Fruit fly (Drosophila melanogaster) whole organism, embryonic: ENCODE data around the gene GstD5.

Source experiments
- Blimp-1 ChIP-seq: fragments of 200-800 bp; sonication (Bioruptor generic); optimal IDR thresholded peaks from 3 replicates; lab custom pipeline; 2018; ENCODE audit warnings: missing biosample characterization, missing genetic modification characterization, mild to moderate bottlenecking, moderate library complexity, missing genetic modification reagents
- CG10267 ChIP-seq: fragments of 200-800 bp; sonication (Bioruptor generic); optimal IDR thresholded peaks from 2 replicates; lab custom pipeline; 2018; ENCODE audit warnings: missing biosample characterization, mild to moderate bottlenecking, missing genetic modification characterization, moderate library complexity
- CG10654 ChIP-seq: fragments of 200-800 bp; sonication (Bioruptor generic); optimal IDR thresholded peaks from 2 replicates; lab custom pipeline; 2016; ENCODE audit warnings: missing biosample characterization, missing genetic modification characterization
- CG11398 ChIP-seq: fragments of 200-800 bp; sonication (Bioruptor generic); optimal IDR thresholded peaks from 2 replicates; lab custom pipeline; 2016; ENCODE audit warnings: missing biosample characterization, missing genetic modification characterization
- CG12104 ChIP-seq: fragments of 200-800 bp; sonication (Bioruptor generic); optimal IDR thresholded peaks from 3 replicates; lab custom pipeline; 2016; ENCODE audit warnings: missing biosample characterization, missing genetic modification characterization
- CG12236 ChIP-seq: fragments of 200-800 bp; sonication (Bioruptor generic); optimal IDR thresholded peaks from 2 replicates; lab custom pipeline; 2016; ENCODE audit warnings: missing biosample characterization, missing genetic modification characterization
- CG12299 ChIP-seq: fragments of 200-800 bp; sonication (Bioruptor generic); optimal IDR thresholded peaks from 2 replicates; lab custom pipeline; 2018; ENCODE audit warnings: missing biosample characterization, mild to moderate bottlenecking, missing genetic modification characterization
- CG13424 ChIP-seq: fragments of 200-800 bp; sonication (Bioruptor generic); optimal IDR thresholded peaks from 2 replicates; lab custom pipeline; 2019; ENCODE audit warnings: missing biosample characterization, mild to moderate bottlenecking, missing genetic modification characterization, moderate library complexity
- CG15479 ChIP-seq: fragments of 200-800 bp; sonication (Bioruptor generic); optimal IDR thresholded peaks from 3 replicates; lab custom pipeline; 2019; ENCODE audit warnings: missing biosample characterization, mild to moderate bottlenecking, missing genetic modification characterization, moderate library complexity
- CG15514 ChIP-seq: fragments of 200-800 bp; sonication (Bioruptor generic); optimal IDR thresholded peaks from 3 replicates; lab custom pipeline; 2017; ENCODE audit warnings: missing biosample characterization, missing genetic modification characterization, mild to moderate bottlenecking, moderate library complexity, missing genetic modification reagents
- CG15601 ChIP-seq: fragments of 200-800 bp; sonication (Bioruptor generic); optimal IDR thresholded peaks from 3 replicates; lab custom pipeline; 2019; ENCODE audit warnings: missing biosample characterization, mild to moderate bottlenecking, missing genetic modification characterization, moderate library complexity
- CG17361 ChIP-seq: fragments of 200-800 bp; sonication (Bioruptor generic); IDR thresholded peaks from 3 replicates; pipeline ENCODE4 v1.3.6; 2022; ENCODE audit warnings: missing biosample characterization, missing genetic modification characterization
- CG17612 ChIP-seq: fragments of 200-800 bp; sonication (Bioruptor generic); IDR thresholded peaks from 2 replicates; pipeline ENCODE4 v1.3.6; 2022; ENCODE audit warnings: missing biosample characterization, missing genetic modification characterization
- CG2120 ChIP-seq: fragments of 200-800 bp; sonication (Bioruptor generic); optimal IDR thresholded peaks from 3 replicates; lab custom pipeline; 2016; ENCODE audit warnings: missing biosample characterization, missing genetic modification characterization
- CG2199 ChIP-seq: fragments of 200-800 bp; sonication (Bioruptor generic); IDR thresholded peaks from 3 replicates; pipeline ENCODE4 v1.3.6; 2022; ENCODE audit warnings: missing biosample characterization, missing genetic modification characterization
- CG2712 ChIP-seq: fragments of 200-800 bp; optimal IDR thresholded peaks from 3 replicates; lab custom pipeline; 2019; ENCODE audit warnings: missing biosample characterization, mild to moderate bottlenecking, missing genetic modification characterization, moderate library complexity
- CG31441 ChIP-seq: fragments of 200-800 bp; sonication (Bioruptor generic); IDR thresholded peaks from 2 replicates; pipeline ENCODE4 v1.3.6; 2022; ENCODE audit warnings: missing biosample characterization, missing genetic modification characterization
- CG32772 ChIP-seq: fragments of 200-800 bp; sonication (Bioruptor generic); IDR thresholded peaks from 2 replicates; pipeline ENCODE4 v1.3.6; 2022; ENCODE audit warnings: missing biosample characterization, missing genetic modification characterization
- CG33213 ChIP-seq: fragments of 200-800 bp; sonication (Bioruptor generic); optimal IDR thresholded peaks from 3 replicates; lab custom pipeline; 2016; ENCODE audit warnings: missing biosample characterization, missing genetic modification characterization
- CG4820 ChIP-seq: fragments of 200-800 bp; sonication (Bioruptor generic); optimal IDR thresholded peaks from 3 replicates; lab custom pipeline; 2016; ENCODE audit warnings: missing biosample characterization, missing genetic modification characterization
- CG5953 ChIP-seq: fragments of 200-800 bp; sonication (Bioruptor generic); IDR thresholded peaks from 2 replicates; pipeline ENCODE4 v1.3.6; 2022; ENCODE audit warnings: missing biosample characterization, missing genetic modification characterization
- CG6272 ChIP-seq: fragments of 200-800 bp; sonication (Bioruptor generic); IDR thresholded peaks from 2 replicates; pipeline ENCODE4 v1.3.6; 2022; ENCODE audit warnings: missing biosample characterization, missing genetic modification characterization
- CG8290 ChIP-seq, 3 experiments: fragments of 200-800 bp; sonication (Bioruptor generic); optimal IDR thresholded peaks; 2 replicates each; lab custom pipeline; 2016 to 2019; ENCODE audit warnings: missing biosample characterization in 3 of 3, missing genetic modification characterization in 3 of 3, mild to moderate bottlenecking in 2 of 3, moderate library complexity in 1 of 3
- CG8924 ChIP-seq: fragments of 200-800 bp; optimal IDR thresholded peaks from 3 replicates; lab custom pipeline; 2019; ENCODE audit warnings: missing biosample characterization, mild to moderate bottlenecking, missing genetic modification characterization, moderate library complexity
- D19A ChIP-seq: fragments of 200-800 bp; optimal IDR thresholded peaks from 3 replicates; lab custom pipeline; 2019; ENCODE audit warnings: missing biosample characterization, mild to moderate bottlenecking, missing genetic modification characterization, moderate library complexity
- Dip2 ChIP-seq: fragments of 200-800 bp; sonication (Bioruptor generic); IDR thresholded peaks from 2 replicates; pipeline ENCODE4 v1.3.6; 2022; ENCODE audit warnings: missing biosample characterization, missing genetic modification characterization
- ERR ChIP-seq: fragments of 200-800 bp; sonication (Bioruptor generic); optimal IDR thresholded peaks from 2 replicates; lab custom pipeline; 2016; ENCODE audit warnings: missing biosample characterization, missing genetic modification characterization
- Elba2 ChIP-seq: fragments of 200-800 bp; sonication (Bioruptor generic); optimal IDR thresholded peaks from 3 replicates; lab custom pipeline; 2016; ENCODE audit warnings: missing biosample characterization, missing genetic modification characterization
- Hand ChIP-seq: fragments of 200-800 bp; sonication (Bioruptor generic); optimal IDR thresholded peaks from 2 replicates; lab custom pipeline; 2017; ENCODE audit warnings: mild to moderate bottlenecking, missing biosample characterization, missing genetic modification reagents, missing genetic modification characterization
- Hr51 ChIP-seq, 2 experiments: fragments of 200-800 bp; sonication (Bioruptor generic); optimal IDR thresholded peaks; 2 replicates in 1 of 2; 3 replicates in 1 of 2; lab custom pipeline; 2016 to 2018; ENCODE audit warnings: missing biosample characterization in 2 of 2, missing genetic modification characterization in 2 of 2, mild to moderate bottlenecking in 1 of 2, moderate library complexity in 1 of 2
- Sox102F ChIP-seq: fragments of 200-800 bp; sonication (Bioruptor generic); optimal IDR thresholded peaks from 2 replicates; lab custom pipeline; 2018; ENCODE audit warnings: missing biosample characterization, mild to moderate bottlenecking, missing genetic modification characterization, moderate library complexity
- bsh ChIP-seq, 2 experiments: fragments of 200-800 bp; sonication (Bioruptor generic); optimal IDR thresholded peaks; 2 replicates each; lab custom pipeline; 2017 to 2018; ENCODE audit warnings: mild to moderate bottlenecking in 2 of 2, missing biosample characterization in 2 of 2, missing genetic modification characterization in 2 of 2, moderate library complexity in 1 of 2
- dmrt11E ChIP-seq: fragments of 200-800 bp; sonication (Bioruptor generic); optimal IDR thresholded peaks from 3 replicates; lab custom pipeline; 2018; ENCODE audit warnings: missing biosample characterization, mild to moderate bottlenecking, missing genetic modification characterization, moderate library complexity
- fd96Cb ChIP-seq: fragments of 200-800 bp; sonication (Bioruptor generic); optimal IDR thresholded peaks from 2 replicates; lab custom pipeline; 2018; ENCODE audit warnings: missing biosample characterization, mild to moderate bottlenecking, missing genetic modification characterization, moderate library complexity
- gem ChIP-seq: fragments of 200-800 bp; sonication (Bioruptor generic); optimal IDR thresholded peaks from 2 replicates; lab custom pipeline; 2019; ENCODE audit warnings: missing biosample characterization, mild to moderate bottlenecking, missing genetic modification characterization, moderate library complexity
- grau ChIP-seq: fragments of 200-800 bp; optimal IDR thresholded peaks from 3 replicates; lab custom pipeline; 2019; ENCODE audit warnings: missing biosample characterization, mild to moderate bottlenecking, missing genetic modification characterization, moderate library complexity
- inv ChIP-seq: fragments of 200-800 bp; sonication (Bioruptor generic); IDR thresholded peaks from 2 replicates; pipeline ENCODE4 v1.3.6; 2022; ENCODE audit warnings: missing biosample characterization, missing genetic modification characterization; ENCODE audit not compliant: partially characterized antibody
- lola ChIP-seq, 3 experiments: fragments of >200 bp in 2 of 3; fragments of 200-800 bp in 1 of 3; sonication (Bioruptor generic) in 1 of 3; optimal IDR thresholded peaks; 2 replicates each; lab custom pipeline; 2017 to 2019; ENCODE audit warnings: missing biosample characterization in 3 of 3, missing genetic modification characterization in 3 of 3, mild to moderate bottlenecking in 1 of 3, moderate library complexity in 1 of 3
- mirr ChIP-seq: fragments of 200-800 bp; sonication (Bioruptor generic); optimal IDR thresholded peaks from 3 replicates; lab custom pipeline; 2018; ENCODE audit warnings: missing biosample characterization, mild to moderate bottlenecking, missing genetic modification characterization
- pros ChIP-seq: fragments of 200-800 bp; sonication (Bioruptor generic); optimal IDR thresholded peaks from 3 replicates; lab custom pipeline; 2019; ENCODE audit warnings: missing biosample characterization, mild to moderate bottlenecking, missing genetic modification characterization, moderate library complexity
- sqz ChIP-seq: fragments of 200-800 bp; sonication (Bioruptor generic); optimal IDR thresholded peaks from 3 replicates; lab custom pipeline; 2018; ENCODE audit warnings: missing biosample characterization, mild to moderate bottlenecking, missing genetic modification characterization
- ssp ChIP-seq: fragments of 200-800 bp; sonication (Bioruptor generic); IDR thresholded peaks from 2 replicates; pipeline ENCODE4 v1.3.6; 2022; ENCODE audit warnings: missing biosample characterization, missing genetic modification characterization
- tio ChIP-seq: fragments of 200-800 bp; sonication (Bioruptor generic); optimal IDR thresholded peaks from 2 replicates; lab custom pipeline; 2017; ENCODE audit warnings: missing biosample characterization, missing genetic modification characterization, inconsistent platforms
- trem ChIP-seq: fragments of 200-800 bp; optimal IDR thresholded peaks from 3 replicates; lab custom pipeline; 2019; ENCODE audit warnings: missing biosample characterization, mild to moderate bottlenecking, missing genetic modification characterization, moderate library complexity
- tup ChIP-seq: fragments of 200-800 bp; sonication (Bioruptor generic); optimal IDR thresholded peaks from 2 replicates; lab custom pipeline; 2016; ENCODE audit warnings: missing biosample characterization, mild to moderate bottlenecking, missing genetic modification characterization, moderate library complexity
- tx ChIP-seq: fragments of 200-800 bp; sonication (Bioruptor generic); optimal IDR thresholded peaks from 2 replicates; lab custom pipeline; 2016; ENCODE audit warnings: missing biosample characterization, missing genetic modification characterization

GstD5 gene

DNA sequence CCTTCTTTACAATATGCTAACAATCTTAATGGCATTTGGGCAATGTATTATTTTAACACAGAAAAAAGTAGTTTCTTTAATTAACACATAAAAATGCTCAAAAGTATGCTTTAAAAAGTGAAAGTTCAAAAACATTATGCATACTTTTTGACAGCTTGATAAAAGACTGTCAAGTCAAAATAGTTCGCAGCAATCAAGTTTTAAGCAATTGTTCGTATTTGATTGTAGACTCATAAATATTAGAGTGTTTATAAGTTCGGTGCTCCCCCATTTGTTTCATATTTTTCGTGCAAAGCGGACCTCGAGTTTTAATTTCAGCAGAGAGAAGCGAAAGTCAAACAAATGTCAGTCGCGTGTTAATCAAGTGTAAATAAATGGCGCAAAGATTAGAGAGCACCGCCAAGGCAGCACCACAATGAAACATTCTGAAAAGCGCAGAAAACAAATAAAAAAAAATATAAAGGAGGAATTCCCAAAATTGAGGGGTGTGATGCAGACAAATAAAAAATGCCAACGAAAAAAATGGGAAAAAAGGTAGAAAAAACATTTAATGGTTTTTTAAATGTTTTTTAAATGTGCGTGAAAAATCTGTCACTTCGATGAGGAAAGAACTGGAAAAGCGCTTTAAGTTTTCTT is 30.5 kb upstream of the GstD5 start:
- peak; percentile 17 for TF ChIP-seq gem (tag; lab: Kevin White, UChicago)
- TF ChIP-seq CG17612 (GFP tag; lab: Robert Waterston, UW) = peak; percentile 89
- TF ChIP-seq inv (GFP tag; lab: Robert Waterston, UW) = no peak
- TF ChIP-seq CG15514 = no peak
- TF ChIP-seq D19A (tag; lab: Kevin White, UChicago) = peak; percentile 68
- TF ChIP-seq pros (GFP tag; lab: Kevin White, UChicago) = no peak
- TF ChIP-seq CG8290 (GFP tag; optimal IDR thresholded peaks at IDR 0.05; lab: Kevin White, UChicago) = peak; percentile 94
- peak in 1 of 2 experiments; percentile 81 for TF ChIP-seq CG8290 (tag; optimal IDR thresholded peaks at IDR 0.05; lab: Kevin White, UChicago)
- peak; percentile 12 for TF ChIP-seq sqz

dm6 chr3R:12345989-12346388 is 29.5 kb upstream of the GstD5 start:
- no peak for TF ChIP-seq mirr (GFP tag; lab: Kevin White, UChicago)
- no peak for TF ChIP-seq trem (tag; lab: Kevin White, UChicago)
- TF ChIP-seq D19A (tag; lab: Kevin White, UChicago) = peak; percentile 11
- no peak for TF ChIP-seq CG8290 (GFP tag; optimal IDR thresholded peaks at IDR 0.05; lab: Kevin White, UChicago)
- no peak for TF ChIP-seq CG8290 (tag; optimal IDR thresholded peaks at IDR 0.05; lab: Kevin White, UChicago)
- TF ChIP-seq ssp (GFP tag; lab: Robert Waterston, UW) = no peak
- TF ChIP-seq CG11398 (GFP tag; lab: Kevin White, UChicago) = no peak
- no peak for TF ChIP-seq tup
- TF ChIP-seq CG2712 (tag; lab: Kevin White, UChicago) = peak; percentile 63
- TF ChIP-seq CG2199 (GFP tag; lab: Robert Waterston, UW) = no peak
- peak; percentile 62; the same call in 1 of the 2 replicates for TF ChIP-seq CG31441 (GFP tag; lab: Robert Waterston, UW)
- TF ChIP-seq CG12236 (GFP tag; lab: Kevin White, UChicago) = no peak
- no peak for TF ChIP-seq CG5953 (GFP tag; lab: Robert Waterston, UW)
- TF ChIP-seq tio (GFP tag; lab: Kevin White, UChicago) = no peak
- peak; percentile 23 for TF ChIP-seq fd96Cb
- TF ChIP-seq CG17361 (GFP tag; lab: Robert Waterston, UW) = 0 out of 3 replicates have a peak, but pooled peaks have one; percentile 36
- TF ChIP-seq Dip2 (GFP tag; lab: Robert Waterston, UW) = no peak
- no peak for TF ChIP-seq CG33213 (GFP tag; lab: Kevin White, UChicago)
- peak in 1 of 2 experiments; percentile 20 for TF ChIP-seq Hr51 (GFP tag; optimal IDR thresholded peaks at IDR 0.05; lab: Kevin White, UChicago)
- peak; percentile 0 for TF ChIP-seq CG4820
- TF ChIP-seq CG8924 (tag; lab: Kevin White, UChicago) = peak; percentile 30
- no peak for TF ChIP-seq CG12299 (tag; lab: Kevin White, UChicago)
- TF ChIP-seq Hand = no peak
- peak in 1 of 2 experiments; percentile 31 for TF ChIP-seq bsh (GFP tag; optimal IDR thresholded peaks at IDR 0.05; lab: Kevin White, UChicago)
- TF ChIP-seq lola (GFP tag; optimal IDR thresholded peaks at IDR 0.05; lab: Kevin White, UChicago) = peak in 1 of 3 experiments; percentile 17
- no peak for TF ChIP-seq CG6272 (GFP tag; lab: Robert Waterston, UW)
- peak; percentile 10 for TF ChIP-seq dmrt11E
- peak; percentile 51 for TF ChIP-seq Blimp-1 (GFP tag; lab: Kevin White, UChicago)
- TF ChIP-seq ERR (GFP tag; lab: Kevin White, UChicago) = no peak
- TF ChIP-seq Sox102F (GFP tag; lab: Kevin White, UChicago) = peak; percentile 37
- TF ChIP-seq CG10267 (tag; lab: Kevin White, UChicago) = peak; percentile 13
- TF ChIP-seq grau (tag; lab: Kevin White, UChicago) = peak; percentile 34
- TF ChIP-seq Elba2 (GFP tag; lab: Kevin White, UChicago) = no peak
- peak; percentile 7 for TF ChIP-seq CG15601 (tag; lab: Kevin White, UChicago)
- TF ChIP-seq CG10654 = no peak
- TF ChIP-seq CG13424 (tag; lab: Kevin White, UChicago) = no peak
- no peak for TF ChIP-seq CG32772 (GFP tag; lab: Robert Waterston, UW)
- no peak for TF ChIP-seq CG15479 (GFP tag; lab: Kevin White, UChicago)
- TF ChIP-seq CG12104 (GFP tag; lab: Kevin White, UChicago) = peak; percentile 12
- no peak for TF ChIP-seq CG2120 (GFP tag; lab: Kevin White, UChicago)
- no peak for TF ChIP-seq tx (GFP tag; lab: Kevin White, UChicago)
